Fruit fly (Drosophila melanogaster) whole organism, embryonic: Measurements from ENCODE around the gene AsnRS.

Source experiments
- Adf1 ChIP-seq: fragments of 200-800 bp; sonication (Bioruptor generic); IDR thresholded peaks from 2 replicates; pipeline ENCODE4 v1.3.6; 2022; ENCODE audit warnings: missing biosample characterization, missing genetic modification characterization
- Bgb ChIP-seq: fragments of 200-800 bp; sonication (Bioruptor generic); IDR thresholded peaks from 2 replicates; pipeline ENCODE4 v1.3.6; 2022; ENCODE audit warnings: missing biosample characterization, missing genetic modification characterization; ENCODE audit not compliant: partially characterized antibody
- CG11504 ChIP-seq: fragments of 200-800 bp; sonication (Bioruptor generic); optimal IDR thresholded peaks from 3 replicates; lab custom pipeline; 2019; ENCODE audit warnings: missing biosample characterization, mild to moderate bottlenecking, missing genetic modification characterization, moderate library complexity
- CG13894 ChIP-seq: fragments of 200-800 bp; sonication (Bioruptor generic); optimal IDR thresholded peaks from 3 replicates; lab custom pipeline; 2018; ENCODE audit warnings: missing biosample characterization, mild to moderate bottlenecking, missing genetic modification characterization, moderate library complexity
- CG18619 ChIP-seq: fragments of 200-800 bp; sonication (Bioruptor generic); optimal IDR thresholded peaks from 3 replicates; lab custom pipeline; 2017; ENCODE audit warnings: missing biosample characterization, mild to moderate bottlenecking, missing genetic modification characterization
- CG2199 ChIP-seq: fragments of 200-800 bp; sonication (Bioruptor generic); IDR thresholded peaks from 3 replicates; pipeline ENCODE4 v1.3.6; 2022; ENCODE audit warnings: missing biosample characterization, missing genetic modification characterization
- CG2202 ChIP-seq: fragments of 200-800 bp; sonication (Bioruptor generic); optimal IDR thresholded peaks from 2 replicates; lab custom pipeline; 2018; ENCODE audit warnings: missing biosample characterization, mild to moderate bottlenecking, missing genetic modification characterization
- CG32532 ChIP-seq: fragments of 200-800 bp; sonication (Bioruptor generic); IDR thresholded peaks from 2 replicates; pipeline ENCODE4 v1.3.6; 2022; ENCODE audit warnings: missing biosample characterization, missing genetic modification characterization
- CG32772 ChIP-seq: fragments of 200-800 bp; sonication (Bioruptor generic); IDR thresholded peaks from 2 replicates; pipeline ENCODE4 v1.3.6; 2022; ENCODE audit warnings: missing biosample characterization, missing genetic modification characterization
- CG4707 ChIP-seq: fragments of 200-800 bp; sonication (Bioruptor generic); optimal IDR thresholded peaks from 2 replicates; lab custom pipeline; 2018; ENCODE audit warnings: missing biosample characterization, mild to moderate bottlenecking, missing genetic modification characterization, moderate library complexity
- CG6254 ChIP-seq: fragments of 200-800 bp; sonication (Bioruptor generic); optimal IDR thresholded peaks from 3 replicates; lab custom pipeline; 2017; ENCODE audit warnings: mild to moderate bottlenecking, missing biosample characterization, missing genetic modification reagents, missing genetic modification characterization
- CG6791 ChIP-seq: fragments of 200-800 bp; sonication (Bioruptor generic); IDR thresholded peaks from 3 replicates; pipeline ENCODE4 v1.3.6; 2022; ENCODE audit warnings: missing biosample characterization, missing genetic modification characterization; ENCODE audit not compliant: partially characterized antibody
- CG9932 ChIP-seq: fragments of 200-800 bp; sonication (Bioruptor generic); IDR thresholded peaks from 2 replicates; pipeline ENCODE4 v1.3.6; 2022; ENCODE audit warnings: missing biosample characterization, missing genetic modification characterization
- Deaf1 ChIP-seq: fragments of 200-800 bp; optimal IDR thresholded peaks from 3 replicates; lab custom pipeline; 2019; ENCODE audit warnings: missing biosample characterization, mild to moderate bottlenecking, missing genetic modification characterization, moderate library complexity
- GATAe ChIP-seq: fragments of 200-800 bp; sonication (Bioruptor generic); conservative IDR thresholded peaks from 2 replicates; pipeline ENCODE4 v1.3.6; 2022; ENCODE audit warnings: missing biosample characterization, missing genetic modification characterization
- Hey ChIP-seq: fragments of 200-800 bp; sonication (Bioruptor generic); optimal IDR thresholded peaks from 3 replicates; lab custom pipeline; 2018; ENCODE audit warnings: missing biosample characterization, mild to moderate bottlenecking, missing genetic modification characterization
- Hsf ChIP-seq: fragments of 200-800 bp; sonication (Bioruptor generic); optimal IDR thresholded peaks from 3 replicates; lab custom pipeline; 2016; ENCODE audit warnings: missing biosample characterization, missing genetic modification characterization
- Lim3 ChIP-seq: fragments of 200-800 bp; sonication (Bioruptor generic); IDR thresholded peaks from 2 replicates; pipeline ENCODE4 v1.3.6; 2022; ENCODE audit warnings: missing biosample characterization, missing genetic modification characterization
- Med ChIP-seq: fragments of 200-800 bp; sonication (Bioruptor generic); peaks from one replicate; lab custom pipeline; 2016; ENCODE audit warnings: missing biosample characterization, missing genetic modification characterization, mild to moderate bottlenecking, inconsistent platforms, moderate library complexity
- Meics ChIP-seq: fragments of 200-800 bp; sonication (Bioruptor generic); optimal IDR thresholded peaks from 2 replicates; lab custom pipeline; 2017; ENCODE audit warnings: missing biosample characterization, mild to moderate bottlenecking, missing genetic modification characterization
- Nf-YB ChIP-seq: fragments of 200-800 bp; sonication (Bioruptor generic); optimal IDR thresholded peaks from 3 replicates; lab custom pipeline; 2019; ENCODE audit warnings: missing biosample characterization, mild to moderate bottlenecking, missing genetic modification characterization, moderate library complexity
- Nf-YC ChIP-seq: fragments of 200-800 bp; optimal IDR thresholded peaks from 3 replicates; lab custom pipeline; 2019; ENCODE audit warnings: missing biosample characterization, mild to moderate bottlenecking, missing genetic modification characterization, moderate library complexity
- abd-A ChIP-seq: fragments of 200-800 bp; sonication (Bioruptor generic); optimal IDR thresholded peaks from 3 replicates; lab custom pipeline; 2019; ENCODE audit warnings: missing biosample characterization, mild to moderate bottlenecking, missing genetic modification characterization, moderate library complexity
- bbx ChIP-seq: fragments of 200-800 bp; sonication (Bioruptor generic); IDR thresholded peaks from 2 replicates; pipeline ENCODE4 v1.3.6; 2022; ENCODE audit warnings: missing biosample characterization, missing genetic modification characterization; ENCODE audit not compliant: partially characterized antibody
- bowl ChIP-seq: fragments of 200-800 bp; sonication (Bioruptor generic); IDR thresholded peaks from 2 replicates; pipeline ENCODE4 v1.3.6; 2022; ENCODE audit warnings: missing biosample characterization, missing genetic modification characterization
- br ChIP-seq: fragments of >200 bp; optimal IDR thresholded peaks from 2 replicates; lab custom pipeline; 2017
- bsh ChIP-seq, 2 experiments: fragments of 200-800 bp; sonication (Bioruptor generic); optimal IDR thresholded peaks; 2 replicates each; lab custom pipeline; 2017 to 2018; ENCODE audit warnings: mild to moderate bottlenecking in 2 of 2, missing biosample characterization in 2 of 2, missing genetic modification characterization in 2 of 2, moderate library complexity in 1 of 2
- btn ChIP-seq: fragments of 200-800 bp; sonication (Bioruptor generic); optimal IDR thresholded peaks from 2 replicates; lab custom pipeline; 2016; ENCODE audit warnings: missing biosample characterization, missing genetic modification characterization
- chinmo ChIP-seq: fragments of 200-800 bp; sonication (Bioruptor generic); IDR thresholded peaks from 4 replicates; pipeline ENCODE4 v1.3.6; 2022; ENCODE audit warnings: missing biosample characterization, missing genetic modification characterization; ENCODE audit not compliant: partially characterized antibody
- ci ChIP-seq: fragments of 200-800 bp; sonication (Bioruptor generic); IDR thresholded peaks from 3 replicates; pipeline ENCODE4 v1.3.6; 2022; ENCODE audit warnings: missing biosample characterization, missing genetic modification characterization
- crol ChIP-seq: fragments of 200-800 bp; sonication (Bioruptor generic); IDR thresholded peaks from 2 replicates; pipeline ENCODE4 v1.3.6; 2022; ENCODE audit warnings: missing biosample characterization, missing genetic modification characterization
- ewg ChIP-seq: fragments of 200-800 bp; sonication (Bioruptor generic); optimal IDR thresholded peaks from 3 replicates; lab custom pipeline; 2017; ENCODE audit warnings: mild to moderate bottlenecking, missing biosample characterization, missing genetic modification reagents, missing genetic modification characterization
- exex ChIP-seq: fragments of 200-800 bp; sonication (Bioruptor generic); optimal IDR thresholded peaks from 4 replicates; lab custom pipeline; 2018; ENCODE audit warnings: missing biosample characterization, mild to moderate bottlenecking, missing genetic modification characterization, moderate library complexity
- ftz-f1 ChIP-seq: fragments of 200-800 bp; sonication (Bioruptor generic); optimal IDR thresholded peaks from 2 replicates; lab custom pipeline; 2016; ENCODE audit warnings: missing biosample characterization, missing genetic modification characterization
- grn ChIP-seq: fragments of 200-800 bp; sonication (Bioruptor generic); optimal IDR thresholded peaks from 3 replicates; lab custom pipeline; 2017; ENCODE audit warnings: missing biosample characterization, missing genetic modification characterization
- lab ChIP-seq: fragments of 200-800 bp; sonication (Bioruptor generic); optimal IDR thresholded peaks from 3 replicates; lab custom pipeline; 2017; ENCODE audit warnings: missing biosample characterization, missing genetic modification characterization, mild to moderate bottlenecking, moderate library complexity, missing genetic modification reagents
- onecut ChIP-seq: fragments of 200-800 bp; sonication (Bioruptor generic); IDR thresholded peaks from 2 replicates; pipeline ENCODE4 v1.3.6; 2022; ENCODE audit warnings: missing biosample characterization, missing genetic modification characterization
- pan ChIP-seq, 4 experiments: fragments of >200 bp in 3 of 4; fragments of 200-800 bp in 1 of 4; sonication (Bioruptor generic) in 1 of 4; optimal IDR thresholded peaks in 3 of 4; IDR thresholded peaks in 1 of 4; 2 replicates each; pipeline versions ENCODE4 v1.3.6 to Lab custom; 2017 to 2022; ENCODE audit warnings: missing biosample characterization in 2 of 4, missing genetic modification characterization in 2 of 4, mixed read lengths in 1 of 4
- phol ChIP-seq: fragments of 200-800 bp; sonication (Bioruptor generic); optimal IDR thresholded peaks from 3 replicates; lab custom pipeline; 2018; ENCODE audit warnings: missing biosample characterization, mild to moderate bottlenecking, missing genetic modification characterization, moderate library complexity
- sd ChIP-seq: fragments of 200-800 bp; sonication (Bioruptor generic); optimal IDR thresholded peaks from 3 replicates; lab custom pipeline; 2018; ENCODE audit warnings: missing biosample characterization, mild to moderate bottlenecking, missing genetic modification characterization, moderate library complexity
- seq ChIP-seq: fragments of 200-800 bp; sonication (Bioruptor generic); IDR thresholded peaks from 2 replicates; pipeline ENCODE4 v1.3.6; 2022; ENCODE audit warnings: missing biosample characterization, missing genetic modification characterization
- sug ChIP-seq: fragments of 200-800 bp; optimal IDR thresholded peaks from 2 replicates; lab custom pipeline; 2019; ENCODE audit warnings: missing biosample characterization, mild to moderate bottlenecking, missing genetic modification characterization, moderate library complexity
- vnd ChIP-seq: fragments of 200-800 bp; sonication (Bioruptor generic); IDR thresholded peaks from 3 replicates; pipeline ENCODE4 v1.3.6; 2022; ENCODE audit warnings: missing biosample characterization, missing genetic modification characterization; ENCODE audit not compliant: partially characterized antibody
- zen2 ChIP-seq: fragments of 200-800 bp; sonication (Bioruptor generic); IDR thresholded peaks from 3 replicates; pipeline ENCODE4 v1.3.6; 2022; ENCODE audit warnings: missing biosample characterization, missing genetic modification characterization; ENCODE audit not compliant: partially characterized antibody

AsnRS gene

dm6 chr2L:19108377-19108876 lies 23.3 kb downstream of the AsnRS start, which contains the start of gene Lim3:
Gene Lim3, minus strand, starts transcription at chr2L:19108427.
- TF ChIP-seq pan (optimal IDR thresholded peaks at IDR 0.05; lab: Kevin White, UChicago) (no peak), pan (GFP tag; optimal IDR thresholded peaks at IDR 0.05 in 1 of 2, IDR thresholded peaks at IDR 0.05 in 1 of 2) (peak in 1 of 2 experiments; percentile 9), sug (tag; lab: Kevin White, UChicago) (peak; percentile 8), CG9932 (peak; percentile 17; the same call in 1 of the 2 replicates), Nf-YB (GFP tag; lab: Kevin White, UChicago) (peak; percentile 84), Bgb (peak; percentile 25; the same call in 1 of the 2 replicates), Med (GFP tag; lab: Kevin White, UChicago) (peak; percentile 75), Adf1 (peak; percentile 68), phol (peak; percentile 17), sd (tag; lab: Kevin White, UChicago) (peak; percentile 82), CG13894 (peak; percentile 66), Hey (peak; percentile 88), Meics (GFP tag; lab: Kevin White, UChicago) (no peak), seq (GFP tag; lab: Robert Waterston, UW) (peak; percentile 45; the same call in 1 of the 2 replicates), bowl (peak; percentile 20; the same call in 1 of the 2 replicates), abd-A (tag; lab: Kevin White, UChicago) (peak; percentile 67), CG18619 (GFP tag; lab: Kevin White, UChicago) (no peak), br (lab: Kevin White, UChicago) (no peak), ci (peak; percentile 66; the same call in 1 of the 3 replicates), CG32532 (0 out of 2 replicates have a peak, but pooled peaks have one; percentile 14), bsh (GFP tag; optimal IDR thresholded peaks at IDR 0.05; lab: Kevin White, UChicago) (no peak), exex (tag; lab: Kevin White, UChicago) (peak; percentile 26), lab (GFP tag; lab: Kevin White, UChicago) (peak; percentile 34), CG32772 (GFP tag; lab: Robert Waterston, UW) (0 out of 2 replicates have a peak, but pooled peaks have one; percentile 19), CG6791 (GFP tag; lab: Robert Waterston, UW) (0 out of 3 replicates have a peak, but pooled peaks have one; percentile 5), CG6254 (GFP tag; lab: Kevin White, UChicago) (peak; percentile 99), Hsf (GFP tag; lab: Kevin White, UChicago) (no peak), CG4707 (GFP tag; lab: Kevin White, UChicago) (no peak), btn (GFP tag; lab: Kevin White, UChicago) (no peak), ftz-f1 (GFP tag; lab: Kevin White, UChicago) (peak; percentile 3), Nf-YC (tag; lab: Kevin White, UChicago) (peak; percentile 92), CG2202 (no peak), bbx (no peak), grn (GFP tag; lab: Kevin White, UChicago) (peak; percentile 12), Deaf1 (tag; lab: Kevin White, UChicago) (peak; percentile 58), Lim3 (GFP tag; lab: Robert Waterston, UW) (0 out of 2 replicates have a peak, but pooled peaks have one; percentile 14), CG11504 (tag; lab: Kevin White, UChicago) (peak; percentile 3), crol (GFP tag; lab: Robert Waterston, UW) (peak; percentile 95), GATAe (GFP tag; lab: Robert Waterston, UW) (peak; percentile 86), onecut (peak; percentile 11; the same call in 1 of the 2 replicates), vnd (GFP tag; lab: Robert Waterston, UW) (0 out of 3 replicates have a peak, but pooled peaks have one; percentile 34), ewg (GFP tag; lab: Kevin White, UChicago) (peak; percentile 97), zen2 (GFP tag; lab: Robert Waterston, UW) (peak; percentile 32; the same call in 1 of the 3 replicates), chinmo (GFP tag; lab: Robert Waterston, UW) (0 out of 4 replicates have a peak, but pooled peaks have one; percentile 66), CG2199 (GFP tag; lab: Robert Waterston, UW) (0 out of 3 replicates have a peak, but pooled peaks have one; percentile 41)
- TF ChIP-seq, all 482 proteins: peak for 35
